Worm (Caenorhabditis elegans) whole organism, L4/young adult: ENCODE measurements around the gene F54F7.3.

Experiments
- W03F9.2 ChIP-seq: fragments of 150-350 bp; optimal IDR thresholded peaks from 2 replicates; lab custom pipeline; 2014; ENCODE audit warnings: missing biosample characterization, missing genetic modification characterization
- dao-5 ChIP-seq: sonication (generic microtip); optimal IDR thresholded peaks from 2 replicates; lab custom pipeline; 2016; ENCODE audit warnings: missing genotype, missing genetic modification characterization, moderate library complexity, missing compliant biosample characterization
- him-1 ChIP-seq: sonication (generic microtip); optimal IDR thresholded peaks from 2 replicates; lab custom pipeline; 2016; ENCODE audit warnings: missing genotype, missing genetic modification reagents, missing genetic modification characterization, missing compliant biosample characterization

Gene F54F7.3

DNA sequence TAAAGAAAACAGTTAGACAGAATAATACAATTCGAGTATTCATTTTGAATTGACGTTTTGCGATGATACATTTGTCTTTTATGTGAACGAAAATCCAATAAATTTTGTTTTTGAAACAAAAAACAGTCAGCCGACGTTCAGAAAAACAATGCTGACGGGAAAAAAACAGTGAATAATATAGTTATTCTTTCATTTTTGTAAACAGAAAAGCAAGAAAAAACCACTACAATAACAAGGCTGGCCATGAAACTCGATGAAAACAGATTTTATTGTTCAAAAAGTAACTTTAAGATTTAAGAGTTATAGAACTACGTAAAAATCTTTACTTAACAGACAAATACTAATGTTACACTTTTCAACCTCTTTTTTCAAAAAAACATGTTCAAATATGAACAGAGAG, at the start of gene F54F7.3:
Gene F54F7.3, minus strand, starts transcription at position 101 of the 400 bp plus-strand sequence.
- TF ChIP-seq him-1 (tag; lab: Kevin White, UChicago) = no peak
- TF ChIP-seq dao-5 = no peak
- TF ChIP-seq W03F9.2 = no peak

DNA sequence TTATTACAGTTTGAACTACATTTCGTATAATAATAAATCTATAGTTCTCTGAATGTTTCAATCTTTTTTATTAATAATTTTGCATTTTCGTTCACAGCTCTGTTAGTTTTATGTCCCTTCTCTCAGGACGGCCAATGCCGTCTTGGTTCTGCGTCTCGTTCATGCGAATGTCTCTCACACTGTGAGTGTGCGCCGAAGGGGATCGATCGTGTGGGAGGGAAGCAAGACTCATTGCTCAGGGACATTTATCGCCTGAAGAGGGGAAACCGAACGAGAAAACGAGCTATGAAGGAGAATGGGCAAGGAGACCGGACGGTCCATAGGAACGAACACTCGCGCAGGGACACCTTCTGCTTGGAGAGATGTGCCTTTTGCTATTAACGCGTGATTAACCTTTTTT, 49.0 kb upstream of the F54F7.3 start:
- TF ChIP-seq him-1 (tag; lab: Kevin White, UChicago) (no peak), W03F9.2 (no peak), dao-5 (no peak)

DNA sequence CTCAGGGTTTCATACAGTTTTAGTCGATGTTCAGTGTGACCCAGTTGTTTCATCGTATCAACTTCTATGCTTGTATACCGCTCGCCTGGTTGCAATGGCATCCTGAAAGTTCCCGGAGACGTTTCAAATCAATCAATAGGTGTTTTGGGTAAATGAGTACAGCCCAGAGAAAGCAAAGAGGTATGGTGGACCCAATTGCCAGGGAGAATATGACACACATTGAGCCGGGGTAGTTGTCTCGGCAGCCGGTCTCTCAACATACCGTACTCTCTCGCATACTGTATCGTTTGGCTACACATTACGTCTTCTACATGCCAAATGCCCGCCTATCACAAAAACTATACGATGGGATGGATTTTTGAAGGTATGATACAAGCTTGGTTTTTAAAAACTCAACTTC, 48.1 kb upstream of the F54F7.3 start, which contains the start of gene Y62H9A.9:
Gene Y62H9A.9, minus strand, starts transcription at position 101 of the 400 bp plus-strand sequence.
- no peak for TF ChIP-seq him-1 (tag; lab: Kevin White, UChicago)
- no peak for TF ChIP-seq dao-5
- TF ChIP-seq W03F9.2 = no peak

DNA sequence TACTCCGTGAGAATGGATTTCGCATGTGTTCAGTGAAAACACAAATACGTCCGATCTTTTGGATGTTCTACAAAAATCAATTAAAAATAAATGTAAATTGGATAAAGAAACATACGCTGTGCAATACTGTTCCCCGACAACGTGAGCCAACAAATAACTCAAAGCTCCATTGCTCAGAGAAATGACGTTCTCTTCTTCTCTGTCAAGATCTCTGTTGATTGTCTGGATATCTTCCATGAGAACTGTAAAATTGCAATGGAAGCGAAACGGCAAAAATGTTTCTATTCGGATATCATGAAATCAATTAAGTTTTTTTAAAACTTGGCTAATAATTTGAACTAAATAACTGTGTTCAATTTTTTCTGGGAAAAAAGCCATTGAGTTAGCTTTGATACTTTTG, 46.7 kb upstream of the F54F7.3 start:
- TF ChIP-seq dao-5 = no peak
- TF ChIP-seq him-1 (tag; lab: Kevin White, UChicago) = no peak
- no peak for TF ChIP-seq W03F9.2

DNA sequence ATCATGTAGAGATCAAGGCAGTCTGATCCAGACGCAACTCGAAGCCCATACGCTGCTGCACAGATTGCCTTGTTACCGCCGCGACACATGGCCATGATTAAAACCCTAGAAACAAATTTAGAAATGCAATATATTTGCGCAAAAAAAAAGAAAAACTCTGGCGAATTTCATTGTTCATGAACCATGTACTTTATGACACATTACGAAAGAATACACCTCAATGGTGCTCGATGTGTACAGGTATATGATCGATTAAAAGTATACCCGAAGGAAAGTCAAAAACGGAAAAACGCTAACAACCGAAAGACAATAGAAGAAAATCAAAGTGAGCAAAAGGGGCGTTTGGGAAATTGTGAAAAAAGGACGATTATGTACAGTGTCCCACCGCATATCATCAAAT, 42.3 kb upstream of the F54F7.3 start, which contains the start of gene Y62H9A.8:
Gene Y62H9A.8, minus strand, starts transcription at position 101 of the 400 bp plus-strand sequence.
- TF ChIP-seq W03F9.2 (no peak), dao-5 (no peak), him-1 (tag; lab: Kevin White, UChicago) (no peak)

DNA sequence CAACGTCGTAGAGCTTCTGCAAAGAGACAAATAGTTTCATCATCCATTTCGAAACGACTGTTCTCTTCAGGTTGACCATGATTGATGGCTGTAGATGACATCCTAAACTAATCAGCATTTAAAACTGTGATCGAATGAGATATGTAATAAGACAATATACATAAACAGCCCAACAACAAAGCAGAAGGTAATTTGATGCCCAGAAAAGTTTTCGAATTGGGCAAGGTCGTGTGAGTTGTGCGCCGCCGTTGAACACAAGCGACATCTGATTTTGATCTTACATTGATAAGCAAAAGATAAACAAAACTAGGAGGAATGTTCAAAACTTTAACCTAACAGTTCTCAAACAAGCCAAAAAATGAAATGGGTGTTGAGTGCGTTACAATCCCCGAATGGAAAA, 35.6 kb upstream of the F54F7.3 start, which contains the start of gene Y62H9A.7:
Gene Y62H9A.7, minus strand, starts transcription at position 101 of the 400 bp plus-strand sequence.
- TF ChIP-seq dao-5 (no peak), W03F9.2 (no peak), him-1 (tag; lab: Kevin White, UChicago) (no peak)

DNA sequence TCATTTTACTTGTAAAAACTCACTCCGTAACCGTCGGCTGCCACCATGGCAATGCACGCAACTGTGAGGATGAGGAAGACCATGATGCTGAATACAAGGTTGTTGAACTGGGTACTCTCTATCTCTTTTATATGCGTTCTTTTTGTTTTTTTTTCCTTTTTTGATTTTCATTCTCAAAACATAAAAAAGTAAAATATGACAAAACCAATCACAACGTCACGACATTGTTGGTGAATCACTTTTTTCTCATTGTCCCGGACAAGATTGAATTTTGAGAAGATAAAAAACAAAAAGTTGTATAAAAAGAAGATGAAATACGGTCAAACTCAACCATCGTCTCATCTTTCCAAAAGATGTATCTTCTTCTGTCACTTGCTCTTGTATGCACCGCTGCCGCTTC, 32.8 kb upstream of the F54F7.3 start, which contains the start of the genes Y62H9A.5 and ule-5:
Gene Y62H9A.5, minus strand, starts transcription at position 101 of the 400 bp plus-strand sequence.
Gene ule-5, plus strand, starts transcription at position 328 of the 400 bp plus-strand sequence.
- TF ChIP-seq him-1 (tag; lab: Kevin White, UChicago) (no peak), dao-5 (no peak), W03F9.2 (no peak)

DNA sequence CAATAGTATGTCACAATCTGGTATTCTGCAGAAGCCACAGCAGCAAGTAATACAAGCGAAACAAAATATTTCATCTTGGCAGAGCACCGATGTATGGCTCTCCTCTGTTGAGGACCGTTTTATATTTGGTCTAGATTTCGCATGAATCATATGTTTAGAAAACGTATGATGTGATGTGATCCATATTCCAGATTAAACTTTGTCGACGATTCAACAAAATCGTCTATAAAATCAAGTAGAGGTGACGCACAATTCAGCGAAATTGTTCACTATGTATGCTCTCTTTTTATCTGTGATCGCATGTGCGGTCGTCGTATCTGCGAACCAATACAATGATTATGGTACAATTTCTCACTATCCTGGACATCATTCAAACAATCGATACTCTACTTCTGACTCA, 29.9 kb upstream of the F54F7.3 start, which contains the start of the genes Y62H9A.3 and Y62H9A.4:
Gene Y62H9A.3, minus strand, starts transcription at position 101 of the 400 bp plus-strand sequence.
Gene Y62H9A.4, plus strand, starts transcription at position 256 of the 400 bp plus-strand sequence.
- TF ChIP-seq dao-5 = no peak
- TF ChIP-seq him-1 (tag; lab: Kevin White, UChicago) = no peak
- no peak for TF ChIP-seq W03F9.2

DNA sequence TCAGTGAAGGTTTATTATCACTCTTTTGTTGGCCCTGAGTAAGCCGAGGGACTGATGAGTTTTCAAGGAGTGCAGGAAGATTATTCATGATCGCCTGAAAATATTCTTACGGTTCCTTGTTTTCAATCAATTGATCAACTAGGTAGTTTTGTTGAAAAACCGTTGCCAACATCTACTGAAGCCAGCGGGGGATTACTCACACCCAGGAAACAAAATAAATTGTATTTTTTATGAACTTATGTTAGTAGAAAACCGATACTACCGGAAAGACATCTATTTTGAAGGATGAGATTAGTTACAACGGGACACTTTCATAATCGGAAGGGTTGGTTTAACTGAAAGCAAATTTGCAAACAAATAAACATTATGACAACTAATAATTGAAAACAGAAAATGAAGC, 28.1 kb upstream of the F54F7.3 start, which contains the start of gene Y62H9A.2:
Gene Y62H9A.2, minus strand, starts transcription at position 101 of the 400 bp plus-strand sequence.
- TF ChIP-seq W03F9.2 (no peak), dao-5 (no peak), him-1 (tag; lab: Kevin White, UChicago) (no peak)

DNA sequence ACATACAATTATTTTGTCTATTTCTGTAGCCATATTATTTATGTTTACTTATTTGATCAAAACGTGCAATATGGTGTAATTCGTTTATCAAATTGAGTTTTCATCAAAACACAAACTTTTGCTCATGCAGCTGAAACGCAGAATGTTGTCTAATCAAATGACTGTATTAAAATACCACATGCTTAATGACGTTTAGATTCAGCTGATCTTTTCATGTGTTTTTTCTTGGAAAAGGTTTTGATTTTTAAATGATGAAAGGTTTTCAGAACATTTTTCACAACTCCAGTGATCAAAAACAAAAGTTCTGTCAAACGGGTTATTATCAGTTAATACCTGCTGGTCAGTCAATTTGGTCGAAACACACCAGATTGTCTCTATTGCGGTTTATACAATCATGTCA, 25.3 kb upstream of the F54F7.3 start, which contains the start of gene Y62H9A.1:
Gene Y62H9A.1, plus strand, starts transcription at position 282 of the 400 bp plus-strand sequence.
- TF ChIP-seq W03F9.2 (no peak), him-1 (tag; lab: Kevin White, UChicago) (no peak)

DNA sequence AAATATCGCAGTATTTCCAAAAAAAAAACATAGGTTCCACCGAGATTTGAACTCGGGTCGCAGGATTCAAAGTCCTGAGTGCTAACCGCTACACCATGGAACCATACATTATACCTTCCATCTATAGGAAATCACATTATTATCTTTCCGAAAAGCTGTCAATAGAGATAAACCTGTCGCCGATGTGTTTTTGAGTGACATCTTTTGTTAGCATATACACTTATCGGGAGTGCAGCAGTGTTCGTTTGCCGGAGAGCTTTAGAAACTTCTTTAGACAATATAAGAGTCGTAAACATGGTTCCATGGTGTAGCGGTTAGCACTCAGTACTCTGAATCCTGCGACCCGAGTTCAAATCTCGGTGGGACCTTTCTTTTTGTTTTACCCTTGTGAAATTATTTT, 22.2 kb upstream of the F54F7.3 start:
- TF ChIP-seq W03F9.2 (no peak), dao-5 (peak; percentile 11)

DNA sequence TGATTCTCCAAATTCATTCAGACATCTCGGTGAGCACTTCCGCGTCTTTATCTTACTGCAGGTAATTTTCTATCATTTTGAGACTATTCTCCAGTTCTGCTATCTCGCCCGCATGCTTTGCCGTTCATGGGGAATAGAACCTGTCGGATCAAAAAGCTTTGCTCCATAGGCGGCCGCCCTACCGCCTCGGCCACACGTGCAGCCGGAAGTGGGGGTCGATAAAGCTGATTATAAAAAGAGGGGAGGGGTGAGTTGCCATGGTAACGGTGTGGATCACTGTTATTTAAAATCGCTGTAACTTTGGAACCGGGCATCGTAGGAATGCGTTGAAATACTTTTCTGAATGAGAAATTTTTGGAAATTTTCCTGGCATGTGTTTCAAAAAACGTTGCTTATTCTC, 20.4 kb upstream of the F54F7.3 start:
- TF ChIP-seq him-1 (tag; lab: Kevin White, UChicago) (no peak), dao-5 (no peak), W03F9.2 (no peak)

DNA sequence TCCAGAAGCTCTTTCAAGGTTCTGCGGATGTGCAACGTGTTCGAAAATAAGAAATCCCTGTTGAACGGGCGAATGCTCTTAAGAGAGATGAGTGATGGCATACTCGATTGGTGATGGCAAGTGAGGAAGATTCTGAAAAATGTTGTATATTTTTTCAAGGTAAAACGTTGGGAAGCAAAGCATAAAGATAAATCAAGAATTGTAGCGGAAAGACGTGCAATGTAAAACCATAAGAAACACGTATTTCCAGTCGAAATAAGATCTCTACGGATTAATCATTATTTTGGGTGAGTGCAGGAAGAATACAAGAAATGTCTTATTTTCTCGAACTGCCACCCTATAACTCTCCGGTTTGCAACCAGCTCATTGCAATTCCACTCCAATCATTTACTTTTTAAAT, 19.3 kb upstream of the F54F7.3 start, which contains the start of gene dot-1.2:
Gene dot-1.2, minus strand, starts transcription at position 101 of the 400 bp plus-strand sequence.
- TF ChIP-seq dao-5 (no peak), W03F9.2 (no peak), him-1 (tag; lab: Kevin White, UChicago) (no peak)

DNA sequence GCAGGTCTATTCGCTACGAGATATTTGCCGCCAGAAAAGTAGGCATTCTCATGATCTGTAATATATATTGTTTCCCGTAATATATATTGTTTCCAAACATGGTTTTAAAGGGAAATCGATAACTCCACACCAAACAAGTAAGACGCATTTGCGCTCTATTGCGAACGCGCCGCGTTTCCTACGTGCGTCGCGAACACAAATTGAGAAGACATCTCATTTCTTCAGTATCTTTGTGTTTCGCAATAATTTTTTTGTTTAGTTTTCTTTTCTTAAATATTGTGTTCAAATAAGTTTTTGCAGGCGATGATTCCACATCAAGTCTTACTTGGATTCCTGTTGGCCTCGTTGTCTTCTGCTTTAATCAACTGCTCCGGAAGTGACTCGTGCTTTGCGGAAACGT, 15.1 kb upstream of the F54F7.3 start, which contains the start of gene F54F7.6:
Gene F54F7.6, plus strand, starts transcription at position 301 of the 400 bp plus-strand sequence.
- TF ChIP-seq him-1 (tag; lab: Kevin White, UChicago) (no peak), W03F9.2 (no peak), dao-5 (no peak)

DNA sequence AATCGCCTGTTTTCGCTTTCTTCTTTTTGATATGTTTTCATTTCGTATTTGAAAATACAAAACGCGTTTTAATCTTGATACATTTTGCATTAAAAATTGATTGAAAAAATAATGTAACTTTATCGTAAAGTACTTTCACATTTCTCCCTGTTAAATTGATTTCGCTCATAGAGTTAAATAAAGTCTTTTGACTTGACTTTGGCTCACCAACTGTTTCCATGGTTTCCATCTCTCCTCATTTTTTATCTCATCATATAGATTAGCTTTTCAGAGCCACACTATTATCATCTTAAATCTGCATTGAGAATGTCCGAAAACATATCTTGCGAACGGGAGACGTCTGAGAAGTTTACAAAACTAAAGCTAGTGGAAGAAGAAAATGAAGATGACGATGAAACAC, 13.3 kb upstream of the F54F7.3 start, which contains the start of gene F54F7.10:
Gene F54F7.10, plus strand, starts transcription at position 301 of the 400 bp plus-strand sequence.
- no peak for TF ChIP-seq W03F9.2
- TF ChIP-seq dao-5 = no peak
- TF ChIP-seq him-1 (tag; lab: Kevin White, UChicago) = no peak
